Worm (Caenorhabditis elegans) whole organism, L2 larva: ENCODE measurements around the gene T28D9.16.
A peak's percentile ranks its signal among the peaks of the same experiment; 100 is the strongest.

ENCODE experiments used
- C34F6.9 ChIP-seq: fragments of 150-350 bp; optimal IDR thresholded peaks from 2 replicates; lab custom pipeline; 2014; ENCODE audit warnings: missing biosample characterization, missing genetic modification characterization
- F13H6.1 ChIP-seq: sonication (generic microtip); optimal IDR thresholded peaks from 2 replicates; lab custom pipeline; 2016; ENCODE audit warnings: missing genetic modification characterization, missing compliant biosample characterization
- R02D3.7 ChIP-seq: fragments of 150-350 bp; optimal IDR thresholded peaks from 2 replicates; lab custom pipeline; 2014; ENCODE audit warnings: missing biosample characterization, missing genetic modification characterization
- alr-1 ChIP-seq: fragments of 150-350 bp; optimal IDR thresholded peaks from 2 replicates; lab custom pipeline; 2014; ENCODE audit warnings: missing biosample characterization, missing genetic modification characterization
- aly-2 ChIP-seq: fragments of 150-350 bp; optimal IDR thresholded peaks from 2 replicates; lab custom pipeline; 2014; ENCODE audit warnings: missing biosample characterization, missing genetic modification characterization
- blmp-1 ChIP-seq: sonication (generic microtip); optimal IDR thresholded peaks from 2 replicates; lab custom pipeline; 2017; ENCODE audit warnings: missing genetic modification characterization, mild to moderate bottlenecking, missing compliant biosample characterization, antibody characterized with exemption, moderate library complexity; ENCODE audit not compliant: insufficient read depth
- crh-2 ChIP-seq: sonication (generic microtip); optimal IDR thresholded peaks from 2 replicates; lab custom pipeline; 2017; ENCODE audit warnings: missing biosample characterization, missing genetic modification characterization
- egl-27 ChIP-seq: sonication (generic microtip); optimal IDR thresholded peaks from 3 replicates; lab custom pipeline; 2017; ENCODE audit warnings: missing biosample characterization, missing genetic modification reagents, missing genetic modification characterization
- elt-1 ChIP-seq: fragments of 150-350 bp; optimal IDR thresholded peaks from 2 replicates; lab custom pipeline; 2014; ENCODE audit warnings: missing biosample characterization, missing genetic modification characterization
- elt-3 ChIP-seq: sonication (generic microtip); optimal IDR thresholded peaks from 2 replicates; lab custom pipeline; 2017; ENCODE audit warnings: missing biosample characterization, missing genetic modification characterization
- fos-1 ChIP-seq: fragments of 150-350 bp; optimal IDR thresholded peaks from 2 replicates; lab custom pipeline; 2014; ENCODE audit warnings: missing biosample characterization, missing genetic modification characterization
- lin-11 ChIP-seq: fragments of 150-350 bp; sonication (generic microtip); optimal IDR thresholded peaks from 2 replicates; lab custom pipeline; 2014; ENCODE audit warnings: missing biosample characterization, missing genetic modification characterization, inconsistent platforms, mixed read lengths
- lin-13 ChIP-seq: fragments of 150-350 bp; optimal IDR thresholded peaks from 2 replicates; lab custom pipeline; 2014; ENCODE audit warnings: missing biosample characterization, missing genetic modification reagents, missing genetic modification characterization
- lin-39 ChIP-seq: fragments of 150-350 bp; optimal IDR thresholded peaks from 2 replicates; lab custom pipeline; 2014; ENCODE audit warnings: missing biosample characterization, missing genetic modification reagents, missing genetic modification characterization
- mdl-1 ChIP-seq, 2 experiments: fragments of 150-350 bp in 1 of 2; sonication (generic microtip) in 1 of 2; optimal IDR thresholded peaks; 2 replicates each; lab custom pipeline; 2017; ENCODE audit warnings: missing biosample characterization in 2 of 2, missing genetic modification characterization in 2 of 2
- nhr-10 ChIP-seq: sonication (generic microtip); optimal IDR thresholded peaks from 2 replicates; lab custom pipeline; 2017; ENCODE audit warnings: missing biosample characterization, missing genetic modification characterization
- nhr-11 ChIP-seq: fragments of 150-350 bp; optimal IDR thresholded peaks from 2 replicates; lab custom pipeline; 2014; ENCODE audit warnings: missing biosample characterization, missing genetic modification characterization
- nhr-12 ChIP-seq: fragments of 150-350 bp; optimal IDR thresholded peaks from 2 replicates; lab custom pipeline; 2014; ENCODE audit warnings: missing biosample characterization, missing genetic modification characterization
- nhr-21 ChIP-seq: fragments of 150-350 bp; optimal IDR thresholded peaks from 2 replicates; lab custom pipeline; 2014; ENCODE audit warnings: missing biosample characterization, missing genetic modification characterization
- nhr-23 ChIP-seq: fragments of 150-350 bp; optimal IDR thresholded peaks from 2 replicates; lab custom pipeline; 2014; ENCODE audit warnings: missing biosample characterization, missing genetic modification reagents, missing genetic modification characterization
- nhr-237 ChIP-seq: fragments of 150-350 bp; optimal IDR thresholded peaks from 2 replicates; lab custom pipeline; 2014; ENCODE audit warnings: missing biosample characterization, missing genetic modification characterization
- nhr-77 ChIP-seq: fragments of 150-350 bp; optimal IDR thresholded peaks from 2 replicates; lab custom pipeline; 2014; ENCODE audit warnings: missing biosample characterization, missing genetic modification characterization
- sem-4 ChIP-seq: fragments of 150-350 bp; optimal IDR thresholded peaks from 2 replicates; lab custom pipeline; 2014; ENCODE audit warnings: missing biosample characterization, missing genetic modification reagents, missing genetic modification characterization
- sma-3 ChIP-seq: sonication (generic microtip); optimal IDR thresholded peaks from 2 replicates; lab custom pipeline; 2016; ENCODE audit warnings: missing genetic modification reagents, missing genetic modification characterization, missing compliant biosample characterization
- snpc-4 ChIP-seq: fragments of 150-350 bp; optimal IDR thresholded peaks from 2 replicates; lab custom pipeline; 2014; ENCODE audit warnings: missing biosample characterization, missing genetic modification characterization
- unc-39 ChIP-seq: fragments of 150-350 bp; optimal IDR thresholded peaks from 2 replicates; lab custom pipeline; 2014; ENCODE audit warnings: missing biosample characterization, missing genetic modification characterization
- unc-55 ChIP-seq: fragments of 150-350 bp; sonication (generic microtip); optimal IDR thresholded peaks from 3 replicates; lab custom pipeline; 2014; ENCODE audit warnings: missing biosample characterization, missing genetic modification reagents, missing genetic modification characterization
- unc-62 ChIP-seq: fragments of 150-350 bp; optimal IDR thresholded peaks from 2 replicates; lab custom pipeline; 2014; ENCODE audit warnings: missing biosample characterization, missing genetic modification reagents, missing genetic modification characterization
- zag-1 ChIP-seq: fragments of 150-350 bp; optimal IDR thresholded peaks from 2 replicates; lab custom pipeline; 2014; ENCODE audit warnings: missing biosample characterization, missing genetic modification characterization
- ztf-1 ChIP-seq: fragments of 200-800 bp; sonication (Bioruptor generic); conservative IDR thresholded peaks from 2 replicates; pipeline ENCODE4 v1.3.6; 2022; ENCODE audit warnings: missing genetic modification characterization, missing compliant biosample characterization
- ztf-11 ChIP-seq: sonication (generic microtip); optimal IDR thresholded peaks from 2 replicates; lab custom pipeline; 2017; ENCODE audit warnings: missing biosample characterization, missing genetic modification characterization
- ztf-4 ChIP-seq: fragments of 150-350 bp; optimal IDR thresholded peaks from 2 replicates; lab custom pipeline; 2014; ENCODE audit warnings: missing biosample characterization, missing genetic modification characterization

Gene T28D9.16

DNA sequence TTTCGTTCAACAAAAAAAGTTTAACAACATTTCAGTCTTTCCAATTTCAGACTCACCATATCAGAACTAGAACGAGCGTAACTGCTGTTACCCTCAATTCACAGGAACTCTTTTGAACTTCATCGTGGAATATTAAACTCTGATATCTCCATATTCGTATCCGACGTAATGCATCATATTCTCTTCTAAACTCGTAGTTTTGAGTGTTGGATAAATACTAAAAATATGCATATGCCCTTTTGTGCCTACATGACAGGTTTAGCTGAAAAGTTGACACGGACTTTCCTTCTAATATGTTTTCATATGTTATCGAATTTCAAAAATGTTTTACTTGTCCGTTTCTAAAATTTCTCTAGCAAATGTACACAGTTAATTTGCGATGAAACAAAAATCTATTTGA is 23.6 kb downstream of the T28D9.16 start, which contains the start of gene twk-49:
Gene twk-49 (minus strand): TSS at position 101 of the 400 bp plus-strand sequence.
- TF ChIP-seq fos-1 (tag; lab: Kevin White, UChicago) (no peak), ztf-11 (tag; lab: Kevin White, UChicago) (no peak), nhr-23 (no peak), crh-2 (no peak), nhr-12 (tag; lab: Kevin White, UChicago) (no peak), sem-4 (tag; lab: Kevin White, UChicago) (no peak), nhr-10 (no peak), sma-3 (GFP tag; lab: Kevin White, UChicago) (no peak), elt-1 (tag; lab: Kevin White, UChicago) (no peak), ztf-1 (GFP tag; lab: Robert Waterston, UW) (no peak), mdl-1 (tag; optimal IDR thresholded peaks at IDR 0.05; lab: Kevin White, UChicago) (no peak), ztf-4 (tag; lab: Kevin White, UChicago) (no peak), lin-39 (no peak), zag-1 (tag; lab: Kevin White, UChicago) (no peak), F13H6.1 (tag; lab: Kevin White, UChicago) (no peak), lin-13 (no peak), unc-55 (GFP tag; lab: Kevin White, UChicago) (no peak)

DNA sequence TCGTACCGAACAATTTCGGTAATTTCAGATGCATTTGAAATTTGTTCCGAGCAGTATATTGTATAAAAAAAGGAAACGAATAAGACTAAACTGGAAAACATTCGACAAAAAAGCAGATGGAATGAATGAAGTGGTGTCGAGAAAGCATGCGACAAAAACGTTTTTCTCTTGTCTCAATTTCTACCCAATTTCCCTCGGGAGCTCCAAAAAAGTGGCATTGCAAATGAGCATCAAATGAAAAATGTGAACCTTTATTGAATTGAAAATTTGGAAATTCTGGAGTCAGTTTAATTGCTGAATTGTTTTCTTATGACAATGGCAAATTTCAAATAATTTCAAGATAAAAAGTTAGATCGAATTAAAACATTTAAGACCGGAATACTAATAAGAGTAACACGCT is 24.7 kb downstream of the T28D9.16 start, which contains the start of gene R05G9.5:
Gene R05G9.5 (minus strand): TSS at position 101 of the 400 bp plus-strand sequence.
- TF ChIP-seq aly-2 (tag; lab: Kevin White, UChicago): no peak
- TF ChIP-seq sma-3 (GFP tag; lab: Kevin White, UChicago): no peak

DNA sequence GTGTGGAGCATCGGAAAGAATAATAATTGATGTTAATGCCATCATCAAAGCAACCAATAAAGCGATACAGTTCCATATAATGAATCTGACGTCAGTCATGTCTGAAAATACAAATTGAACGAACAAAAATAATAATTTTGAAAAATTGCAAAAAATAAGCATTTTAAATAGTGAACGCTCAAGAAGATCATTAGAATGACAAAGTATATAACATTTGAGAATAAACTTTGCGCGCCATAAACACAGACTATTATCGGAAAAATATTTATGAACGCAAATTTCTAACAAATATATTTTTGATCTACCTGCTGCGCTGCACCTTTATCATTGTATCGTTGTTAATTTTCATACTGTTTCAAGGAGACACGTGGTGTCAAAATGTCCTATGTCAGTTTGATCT is 25.9 kb downstream of the T28D9.16 start, which contains the start of gene R05G9.3:
Gene R05G9.3 (minus strand): TSS at position 101 of the 400 bp plus-strand sequence.
- TF ChIP-seq nhr-21 (tag; lab: Kevin White, UChicago): no peak
- no peak for TF ChIP-seq R02D3.7
- TF ChIP-seq elt-1 (tag; lab: Kevin White, UChicago): no peak

DNA sequence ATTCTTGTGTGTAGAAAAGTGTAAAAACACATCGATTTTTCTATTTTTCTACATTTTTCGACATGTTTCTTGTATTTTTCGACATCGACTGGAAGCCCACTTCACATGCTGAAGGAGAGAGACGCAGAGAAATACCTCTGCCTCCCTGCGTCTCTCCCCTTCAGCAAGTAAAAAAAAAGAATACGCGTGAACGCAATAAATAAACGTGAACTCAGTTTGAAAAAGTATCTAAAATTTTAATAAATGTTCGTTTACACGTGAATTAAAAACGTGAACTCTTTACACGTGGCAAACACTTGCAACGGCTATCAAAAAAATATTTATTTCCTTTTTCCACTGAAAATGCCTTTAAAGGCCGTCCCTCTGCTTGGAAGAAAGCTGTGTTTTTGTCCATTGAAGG is 27.3 kb downstream of the T28D9.16 start, which contains the start of gene R05G9.1:
Gene R05G9.1 (plus strand): TSS at position 343 of the 400 bp plus-strand sequence.
- no peak for TF ChIP-seq nhr-77 (tag; lab: Kevin White, UChicago)
- TF ChIP-seq unc-55 (GFP tag; lab: Kevin White, UChicago): no peak
- TF ChIP-seq lin-39: no peak
- TF ChIP-seq nhr-10: no peak
- no peak for TF ChIP-seq lin-11 (tag; lab: Kevin White, UChicago)
- TF ChIP-seq C34F6.9 (tag; lab: Kevin White, UChicago): peak; percentile 35

DNA sequence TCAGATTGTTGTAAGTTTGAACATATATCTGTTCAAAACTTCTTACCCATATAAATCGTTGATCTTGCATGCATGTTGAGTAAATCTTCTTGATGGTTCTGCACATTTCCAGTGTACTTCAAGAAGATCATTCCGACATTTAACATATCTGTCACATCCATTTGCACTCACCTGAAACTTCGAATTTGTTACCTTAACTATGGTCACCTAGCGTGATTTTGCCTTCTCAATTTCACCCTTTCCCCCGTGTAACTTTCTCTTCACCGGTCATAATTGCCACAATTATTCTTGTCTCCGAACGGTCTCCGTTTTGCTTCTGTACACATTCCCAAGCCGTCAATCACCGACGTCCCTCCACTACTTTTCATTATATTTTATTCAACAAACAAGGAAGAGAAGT is 37.9 kb downstream of the T28D9.16 start:
- TF ChIP-seq nhr-77 (tag; lab: Kevin White, UChicago): no peak
- no peak for TF ChIP-seq elt-3 (tag; lab: Kevin White, UChicago)
- TF ChIP-seq nhr-237 (tag; lab: Kevin White, UChicago): no peak
- TF ChIP-seq F13H6.1 (tag; lab: Kevin White, UChicago): no peak
- no peak for TF ChIP-seq unc-62 (GFP tag; lab: Kevin White, UChicago)
- TF ChIP-seq unc-39 (tag; lab: Kevin White, UChicago): no peak
- no peak for TF ChIP-seq elt-1 (tag; lab: Kevin White, UChicago)
- TF ChIP-seq crh-2: no peak
- TF ChIP-seq ztf-4 (tag; lab: Kevin White, UChicago): no peak
- TF ChIP-seq nhr-23: no peak
- TF ChIP-seq nhr-10: no peak
- TF ChIP-seq blmp-1 (tag; lab: Kevin White, UChicago): no peak
- TF ChIP-seq egl-27 (tag; lab: Kevin White, UChicago): no peak
- no peak for TF ChIP-seq ztf-1 (GFP tag; lab: Robert Waterston, UW)
- no peak for TF ChIP-seq alr-1 (tag; lab: Kevin White, UChicago)

DNA sequence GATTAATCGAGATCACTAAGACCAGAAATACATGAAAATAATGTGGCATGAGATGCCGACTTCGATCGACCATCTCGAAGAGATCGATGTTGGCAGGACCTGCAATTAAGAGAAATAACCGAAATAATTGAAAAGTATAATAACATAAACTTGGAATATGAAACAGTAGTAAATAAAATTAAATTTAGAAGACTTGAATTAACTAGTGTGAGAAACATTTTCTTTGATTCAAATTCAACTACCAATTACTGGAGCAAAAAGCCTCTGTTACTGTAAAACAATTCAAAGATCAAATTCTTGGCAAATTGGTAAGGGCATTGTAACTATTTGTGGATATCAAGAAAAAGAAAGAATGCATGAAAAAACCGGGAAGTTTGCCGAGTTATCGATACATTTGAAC is 38.4 kb downstream of the T28D9.16 start, which contains the start of gene R05G9R.1:
Gene R05G9R.1 (minus strand): TSS at position 101 of the 400 bp plus-strand sequence.
- TF ChIP-seq fos-1 (tag; lab: Kevin White, UChicago) (no peak), snpc-4 (no peak), lin-39 (no peak), nhr-11 (tag; lab: Kevin White, UChicago) (no peak)
